Fruit fly (Drosophila melanogaster) whole organism, embryonic: Measurements from ENCODE around the gene CG43867.

ENCODE experiments used
- Atf-2 ChIP-seq: fragments of 200-800 bp; sonication (Bioruptor generic); optimal IDR thresholded peaks from 2 replicates; lab custom pipeline; 2016; ENCODE audit warnings: missing biosample characterization, missing genetic modification characterization
- B-H2 ChIP-seq: fragments of 200-800 bp; sonication (Bioruptor generic); optimal IDR thresholded peaks from 2 replicates; lab custom pipeline; 2018; ENCODE audit warnings: missing biosample characterization, mild to moderate bottlenecking, missing genetic modification characterization
- CG11093 ChIP-seq: fragments of 200-800 bp; sonication (Bioruptor generic); IDR thresholded peaks from 3 replicates; pipeline ENCODE4 v1.3.6; 2022; ENCODE audit warnings: missing biosample characterization, missing genetic modification characterization
- CG11504 ChIP-seq: fragments of 200-800 bp; sonication (Bioruptor generic); optimal IDR thresholded peaks from 3 replicates; lab custom pipeline; 2019; ENCODE audit warnings: missing biosample characterization, mild to moderate bottlenecking, missing genetic modification characterization, moderate library complexity
- CG13775 ChIP-seq: fragments of 200-800 bp; sonication (Bioruptor generic); optimal IDR thresholded peaks from 3 replicates; lab custom pipeline; 2017; ENCODE audit warnings: missing biosample characterization, mild to moderate bottlenecking, missing genetic modification characterization
- CG17328 ChIP-seq: fragments of 200-800 bp; sonication (Bioruptor generic); IDR thresholded peaks from 2 replicates; pipeline ENCODE4 v1.3.6; 2022; ENCODE audit warnings: missing biosample characterization, missing genetic modification characterization
- CG17802 ChIP-seq: fragments of 200-800 bp; sonication (Bioruptor generic); optimal IDR thresholded peaks from 2 replicates; lab custom pipeline; 2018; ENCODE audit warnings: missing biosample characterization, mild to moderate bottlenecking, missing genetic modification characterization, moderate library complexity
- CG17829 ChIP-seq: fragments of 200-800 bp; optimal IDR thresholded peaks from 2 replicates; lab custom pipeline; 2019; ENCODE audit warnings: missing biosample characterization, mild to moderate bottlenecking, missing genetic modification characterization, moderate library complexity
- CG18262 ChIP-seq: fragments of 200-800 bp; optimal IDR thresholded peaks from 3 replicates; lab custom pipeline; 2019; ENCODE audit warnings: missing biosample characterization, mild to moderate bottlenecking, missing genetic modification characterization, moderate library complexity
- CG2678 ChIP-seq: fragments of 200-800 bp; sonication (Bioruptor generic); optimal IDR thresholded peaks from 3 replicates; lab custom pipeline; 2019; ENCODE audit warnings: missing biosample characterization, mild to moderate bottlenecking, missing genetic modification characterization, moderate library complexity
- CG2875 ChIP-seq: fragments of 200-800 bp; sonication (Bioruptor generic); optimal IDR thresholded peaks from 2 replicates; lab custom pipeline; 2017; ENCODE audit warnings: missing biosample characterization, mild to moderate bottlenecking, missing genetic modification characterization, missing genetic modification reagents
- CG6272 ChIP-seq: fragments of 200-800 bp; sonication (Bioruptor generic); IDR thresholded peaks from 2 replicates; pipeline ENCODE4 v1.3.6; 2022; ENCODE audit warnings: missing biosample characterization, missing genetic modification characterization
- CG6689 ChIP-seq: fragments of 200-800 bp; sonication (Bioruptor generic); IDR thresholded peaks from 2 replicates; pipeline ENCODE4 v1.3.6; 2022; ENCODE audit warnings: missing biosample characterization, missing genetic modification characterization
- CkIIα-i1 ChIP-seq: fragments of 200-800 bp; sonication (Bioruptor generic); IDR thresholded peaks from 2 replicates; pipeline ENCODE4 v1.3.6; 2022; ENCODE audit warnings: missing biosample characterization, missing genetic modification characterization
- CoRest ChIP-seq: fragments of 200-800 bp; sonication (Bioruptor generic); optimal IDR thresholded peaks from 3 replicates; lab custom pipeline; 2018; ENCODE audit warnings: missing biosample characterization, mild to moderate bottlenecking, missing genetic modification characterization, moderate library complexity
- E2f1 ChIP-seq: fragments of 200-800 bp; sonication (Bioruptor generic); IDR thresholded peaks from 2 replicates; pipeline ENCODE4 v1.3.6; 2022; ENCODE audit warnings: missing biosample characterization, missing genetic modification characterization
- Eip74EF ChIP-seq, 2 experiments: fragments of 200-800 bp in 1 of 2; fragments of >200 bp in 1 of 2; sonication (Bioruptor generic) in 1 of 2; optimal IDR thresholded peaks; 2 replicates each; lab custom pipeline; 2017 to 2019; ENCODE audit warnings: missing biosample characterization in 2 of 2, missing genetic modification characterization in 2 of 2, mild to moderate bottlenecking in 1 of 2, moderate library complexity in 1 of 2
- HLH4C ChIP-seq: fragments of 200-800 bp; sonication (Bioruptor generic); IDR thresholded peaks from 3 replicates; pipeline ENCODE4 v1.3.6; 2022; ENCODE audit warnings: missing biosample characterization, missing genetic modification characterization; ENCODE audit not compliant: partially characterized antibody
- HLHmδ ChIP-seq: fragments of 200-800 bp; sonication (Bioruptor generic); optimal IDR thresholded peaks from 2 replicates; lab custom pipeline; 2018; ENCODE audit warnings: missing biosample characterization, mild to moderate bottlenecking, missing genetic modification characterization, moderate library complexity
- Jarid2 ChIP-seq: fragments of 200-800 bp; sonication (Bioruptor generic); optimal IDR thresholded peaks from 3 replicates; lab custom pipeline; 2017; ENCODE audit warnings: mild to moderate bottlenecking, missing biosample characterization, missing genetic modification reagents, missing genetic modification characterization
- Mad ChIP-seq: fragments of 200-800 bp; sonication (Bioruptor generic); optimal IDR thresholded peaks from 2 replicates; lab custom pipeline; 2016; ENCODE audit warnings: missing biosample characterization, missing genetic modification characterization
- Med ChIP-seq: fragments of 200-800 bp; sonication (Bioruptor generic); peaks from one replicate; lab custom pipeline; 2016; ENCODE audit warnings: missing biosample characterization, missing genetic modification characterization, mild to moderate bottlenecking, inconsistent platforms, moderate library complexity
- Meics ChIP-seq: fragments of 200-800 bp; sonication (Bioruptor generic); optimal IDR thresholded peaks from 2 replicates; lab custom pipeline; 2017; ENCODE audit warnings: missing biosample characterization, mild to moderate bottlenecking, missing genetic modification characterization
- NfI ChIP-seq: fragments of 200-800 bp; sonication (Bioruptor generic); optimal IDR thresholded peaks from 3 replicates; lab custom pipeline; 2018; ENCODE audit warnings: missing biosample characterization, mild to moderate bottlenecking, missing genetic modification characterization, moderate library complexity
- Sry-β ChIP-seq: fragments of 200-800 bp; sonication (Bioruptor generic); optimal IDR thresholded peaks from 2 replicates; lab custom pipeline; 2018; ENCODE audit warnings: missing biosample characterization, mild to moderate bottlenecking, missing genetic modification characterization, moderate library complexity
- Xrp1 ChIP-seq: fragments of 200-800 bp; sonication (Bioruptor generic); IDR thresholded peaks from 2 replicates; pipeline ENCODE4 v1.3.6; 2022; ENCODE audit warnings: missing biosample characterization, missing genetic modification characterization
- ab ChIP-seq: fragments of 200-800 bp; sonication (Bioruptor generic); optimal IDR thresholded peaks from 2 replicates; lab custom pipeline; 2016; ENCODE audit warnings: missing biosample characterization, missing genetic modification characterization
- ara ChIP-seq: fragments of 200-800 bp; sonication (Bioruptor generic); IDR thresholded peaks from 2 replicates; pipeline ENCODE4 v1.3.6; 2022; ENCODE audit warnings: missing biosample characterization, missing genetic modification characterization
- bcd ChIP-seq: fragments of 200-800 bp; sonication (Bioruptor generic); optimal IDR thresholded peaks from 2 replicates; lab custom pipeline; 2017; ENCODE audit warnings: missing biosample characterization, mild to moderate bottlenecking, missing genetic modification characterization
- bigmax ChIP-seq: fragments of 200-800 bp; sonication (Bioruptor generic); optimal IDR thresholded peaks from 2 replicates; lab custom pipeline; 2018; ENCODE audit warnings: missing biosample characterization, mild to moderate bottlenecking, missing genetic modification characterization
- dmrt11E ChIP-seq: fragments of 200-800 bp; sonication (Bioruptor generic); optimal IDR thresholded peaks from 3 replicates; lab custom pipeline; 2018; ENCODE audit warnings: missing biosample characterization, mild to moderate bottlenecking, missing genetic modification characterization, moderate library complexity
- ems ChIP-seq: fragments of 200-800 bp; sonication (Bioruptor generic); optimal IDR thresholded peaks from 3 replicates; lab custom pipeline; 2016; ENCODE audit warnings: missing biosample characterization, missing genetic modification characterization
- ewg ChIP-seq: fragments of 200-800 bp; sonication (Bioruptor generic); optimal IDR thresholded peaks from 3 replicates; lab custom pipeline; 2017; ENCODE audit warnings: mild to moderate bottlenecking, missing biosample characterization, missing genetic modification reagents, missing genetic modification characterization
- gem ChIP-seq: fragments of 200-800 bp; sonication (Bioruptor generic); optimal IDR thresholded peaks from 2 replicates; lab custom pipeline; 2019; ENCODE audit warnings: missing biosample characterization, mild to moderate bottlenecking, missing genetic modification characterization, moderate library complexity
- hb ChIP-seq: fragments of 200-800 bp; sonication (Bioruptor generic); IDR thresholded peaks from 3 replicates; pipeline ENCODE4 v1.3.6; 2022; ENCODE audit warnings: missing biosample characterization, missing genetic modification characterization; ENCODE audit not compliant: partially characterized antibody
- jing ChIP-seq: fragments of 200-800 bp; sonication (Bioruptor generic); optimal IDR thresholded peaks from 2 replicates; lab custom pipeline; 2018; ENCODE audit warnings: missing biosample characterization, mild to moderate bottlenecking, missing genetic modification characterization
- kay ChIP-seq: fragments of 200-800 bp; sonication (Bioruptor generic); optimal IDR thresholded peaks from 2 replicates; lab custom pipeline; 2016; ENCODE audit warnings: missing biosample characterization, missing genetic modification characterization
- knrl ChIP-seq: fragments of 200-800 bp; sonication (Bioruptor generic); IDR thresholded peaks from 3 replicates; pipeline ENCODE4 v1.3.6; 2022; ENCODE audit warnings: missing biosample characterization, missing genetic modification characterization; ENCODE audit not compliant: partially characterized antibody
- lab ChIP-seq: fragments of 200-800 bp; sonication (Bioruptor generic); optimal IDR thresholded peaks from 3 replicates; lab custom pipeline; 2017; ENCODE audit warnings: missing biosample characterization, missing genetic modification characterization, mild to moderate bottlenecking, moderate library complexity, missing genetic modification reagents
- mld ChIP-seq: fragments of 200-800 bp; sonication (Bioruptor generic); IDR thresholded peaks from 3 replicates; pipeline ENCODE4 v1.3.6; 2022; ENCODE audit warnings: missing biosample characterization, missing genetic modification characterization; ENCODE audit not compliant: partially characterized antibody
- nmo ChIP-seq: fragments of 200-800 bp; sonication (Bioruptor generic); optimal IDR thresholded peaks from 2 replicates; lab custom pipeline; 2018; ENCODE audit warnings: missing biosample characterization, mild to moderate bottlenecking, missing genetic modification characterization, moderate library complexity
- nom ChIP-seq: fragments of 200-800 bp; sonication (Bioruptor generic); optimal IDR thresholded peaks from 2 replicates; lab custom pipeline; 2017; ENCODE audit warnings: missing biosample characterization, missing genetic modification characterization, mild to moderate bottlenecking, moderate library complexity, missing genetic modification reagents
- prd ChIP-seq, 3 experiments: fragments of >200 bp in 2 of 3; fragments of 200-800 bp in 1 of 3; sonication (Bioruptor generic) in 1 of 3; optimal IDR thresholded peaks in 2 of 3; IDR thresholded peaks in 1 of 3; 2 replicates in 2 of 3; 3 replicates in 1 of 3; pipeline versions ENCODE4 v1.3.6 to Lab custom; 2017 to 2022; ENCODE audit warnings: missing biosample characterization in 1 of 3, missing genetic modification characterization in 1 of 3
- pum ChIP-seq: fragments of 200-800 bp; sonication (Bioruptor generic); optimal IDR thresholded peaks from 2 replicates; lab custom pipeline; 2016; ENCODE audit warnings: missing biosample characterization, missing genetic modification characterization
- sens ChIP-seq: fragments of 200-800 bp; sonication (Bioruptor generic); peaks from one replicate; lab custom pipeline; 2016; ENCODE audit warnings: missing biosample characterization, missing genetic modification characterization
- ttk ChIP-seq: fragments of 200-800 bp; sonication (Bioruptor generic); IDR thresholded peaks from 2 replicates; pipeline ENCODE4 v2.1.2; 2022; ENCODE audit warnings: missing biosample characterization, missing genetic modification characterization
- vfl ChIP-seq: fragments of 200-800 bp; sonication (Bioruptor generic); optimal IDR thresholded peaks from 2 replicates; lab custom pipeline; 2016; ENCODE audit warnings: missing biosample characterization, missing genetic modification characterization
- vvl ChIP-seq: fragments of 200-800 bp; sonication (Bioruptor generic); IDR thresholded peaks from 2 replicates; pipeline ENCODE4 v1.3.6; 2022; ENCODE audit warnings: missing biosample characterization, missing genetic modification characterization

Gene CG43867

dm6 chrX:771431-772064 is 156.2 kb downstream of the CG43867 start (continued):
- TF ChIP-seq CG11093 (GFP tag; lab: Robert Waterston, UW) (0 out of 3 replicates have a peak, but pooled peaks have one; percentile 14), kay (GFP tag; lab: Kevin White, UChicago) (no peak), bcd (GFP tag; lab: Kevin White, UChicago) (peak; percentile 18), bigmax (GFP tag; lab: Kevin White, UChicago) (no peak), CG18262 (peak; percentile 46), Eip74EF (GFP tag; optimal IDR thresholded peaks at IDR 0.05; lab: Kevin White, UChicago) (no peak), CG6689 (GFP tag; lab: Robert Waterston, UW) (0 out of 2 replicates have a peak, but pooled peaks have one; percentile 8), sens (peak; percentile 94), ab (GFP tag; lab: Kevin White, UChicago) (no peak), prd (optimal IDR thresholded peaks at IDR 0.05; lab: Kevin White, UChicago) (no peak), prd (GFP tag; IDR thresholded peaks at IDR 0.05; lab: Robert Waterston, UW) (peak; percentile 64; the same call in 2 of the 3 replicates), Xrp1 (GFP tag; lab: Robert Waterston, UW) (peak; percentile 72; the same call in 1 of the 2 replicates), HLHmδ (GFP tag; lab: Kevin White, UChicago) (no peak), Med (GFP tag; lab: Kevin White, UChicago) (peak; percentile 83), knrl (GFP tag; lab: Robert Waterston, UW) (no peak), CG13775 (GFP tag; lab: Kevin White, UChicago) (peak; percentile 4), CG2875 (GFP tag; lab: Kevin White, UChicago) (peak; percentile 5), Jarid2 (GFP tag; lab: Kevin White, UChicago) (peak; percentile 18), jing (peak; percentile 3), ewg (no peak), CG17328 (peak; percentile 68), CG17829 (tag; lab: Kevin White, UChicago) (peak; percentile 1), CG11504 (tag; lab: Kevin White, UChicago) (peak; percentile 55), Meics (GFP tag; lab: Kevin White, UChicago) (no peak), CG2678 (tag; lab: Kevin White, UChicago) (peak; percentile 38), ara (peak; percentile 59), gem (tag; lab: Kevin White, UChicago) (peak; percentile 69), Sry-β (GFP tag; lab: Kevin White, UChicago) (no peak), E2f1 (GFP tag; lab: Robert Waterston, UW) (peak; percentile 23; the same call in 1 of the 2 replicates), Mad (no peak), ttk (GFP tag; lab: Robert Waterston, UW) (0 out of 2 replicates have a peak, but pooled peaks have one; percentile 23), B-H2 (no peak), CoRest (tag; lab: Kevin White, UChicago) (peak; percentile 11), CG6272 (GFP tag; lab: Robert Waterston, UW) (no peak), CkIIα-i1 (no peak), nmo (GFP tag; lab: Kevin White, UChicago) (peak; percentile 38), HLH4C (GFP tag; lab: Robert Waterston, UW) (no peak), hb (no peak), pum (GFP tag; lab: Kevin White, UChicago) (peak; percentile 35), CG17802 (peak; percentile 2), NfI (peak; percentile 1), dmrt11E (tag; lab: Kevin White, UChicago) (peak; percentile 71), Atf-2 (GFP tag; lab: Kevin White, UChicago) (peak; percentile 7), ems (GFP tag; lab: Kevin White, UChicago) (peak; percentile 28), nom (GFP tag; lab: Kevin White, UChicago) (no peak), mld (GFP tag; lab: Robert Waterston, UW) (no peak), lab (peak; percentile 11), vfl (GFP tag; lab: Kevin White, UChicago) (no peak), vvl (GFP tag; lab: Robert Waterston, UW) (0 out of 2 replicates have a peak, but pooled peaks have one; percentile 22)
